Worm (Caenorhabditis elegans) whole organism, late embryonic: ENCODE data around the gene C27D8.4.

Experiments
- C08G9.2 ChIP-seq: sonication (generic microtip); optimal IDR thresholded peaks from 2 replicates; lab custom pipeline; 2016; ENCODE audit warnings: mild to moderate bottlenecking, missing genetic modification characterization, moderate library complexity, missing compliant biosample characterization
- F13H6.1 ChIP-seq: sonication (generic microtip); optimal IDR thresholded peaks from 2 replicates; lab custom pipeline; 2016; ENCODE audit warnings: missing genetic modification characterization, missing compliant biosample characterization
- ceh-24 ChIP-seq: sonication (generic microtip); optimal IDR thresholded peaks from 2 replicates; lab custom pipeline; 2016; ENCODE audit warnings: mild to moderate bottlenecking, missing genetic modification characterization, missing compliant biosample characterization
- ceh-48 ChIP-seq: sonication (generic microtip); optimal IDR thresholded peaks from 2 replicates; lab custom pipeline; 2016; ENCODE audit warnings: missing genetic modification characterization, inconsistent platforms, missing compliant biosample characterization
- ceh-6 ChIP-seq: fragments of 200-800 bp; sonication (Bioruptor generic); optimal IDR thresholded peaks from 2 replicates; lab custom pipeline; 2018; ENCODE audit warnings: mild to moderate bottlenecking, missing genetic modification characterization, missing compliant biosample characterization
- dve-1 ChIP-seq: sonication (generic microtip); optimal IDR thresholded peaks from 2 replicates; lab custom pipeline; 2017; ENCODE audit warnings: antibody characterized with exemption, mild to moderate bottlenecking, missing genetic modification characterization, missing compliant biosample characterization
- pax-1 ChIP-seq: fragments of 150-350 bp; optimal IDR thresholded peaks from 2 replicates; lab custom pipeline; 2014; ENCODE audit warnings: missing biosample characterization, missing genetic modification characterization
- pha-4 ChIP-seq: fragments of 150-350 bp; optimal IDR thresholded peaks from 2 replicates; lab custom pipeline; 2018; ENCODE audit warnings: missing biosample characterization, missing genetic modification reagents, missing genetic modification characterization
- unc-42 ChIP-seq: sonication (generic microtip); optimal IDR thresholded peaks from 2 replicates; lab custom pipeline; 2016; ENCODE audit warnings: missing genotype, missing genetic modification characterization, missing compliant biosample characterization

DNA sequence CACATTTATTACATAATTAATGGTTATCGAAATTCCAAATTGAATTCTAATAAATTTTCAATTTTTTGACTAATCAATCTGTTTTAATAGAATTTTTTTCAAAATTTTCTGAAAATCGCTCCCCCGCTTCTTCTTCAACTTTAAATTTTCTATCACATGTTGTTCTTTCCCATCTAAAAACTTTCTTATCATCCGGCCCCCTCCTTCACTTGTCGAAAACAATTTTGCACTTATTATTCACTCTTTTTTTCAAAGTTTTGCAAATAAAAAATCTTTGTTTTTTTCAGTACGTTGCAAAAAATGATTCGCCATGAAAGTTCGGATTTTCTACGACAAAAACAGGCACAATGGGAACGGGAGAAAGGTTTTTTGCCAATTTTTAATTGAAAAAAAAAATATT, 15.5 kb upstream of the C27D8.4 start, which contains the start of gene T23B5.3:
- TF ChIP-seq F13H6.1 (tag; lab: Kevin White, UChicago) (no peak), pha-4 (tag; lab: Kevin White, UChicago) (no peak), C08G9.2 (no peak), ceh-48 (no peak), pax-1 (tag; lab: Kevin White, UChicago) (no peak), ceh-24 (no peak), dve-1 (no peak), unc-42 (tag; lab: Kevin White, UChicago) (no peak), ceh-6 (no peak)
